Fruit fly (Drosophila melanogaster) whole organism, adult: Measurements from ENCODE around the gene CG4658.
A peak's percentile ranks its signal among the peaks of the same experiment; 100 is the strongest.

Source experiments
- CG14711 ChIP-seq: fragments of 200-800 bp; sonication (Bioruptor generic); optimal IDR thresholded peaks from 2 replicates; lab custom pipeline; 2018; ENCODE audit warnings: missing biosample characterization, mild to moderate bottlenecking, missing genetic modification characterization, moderate library complexity
- CG33017 ChIP-seq: fragments of 200-800 bp; sonication (Bioruptor generic); optimal IDR thresholded peaks from 2 replicates; lab custom pipeline; 2018; ENCODE audit warnings: missing biosample characterization, mild to moderate bottlenecking, missing genetic modification characterization, moderate library complexity
- CG7101 ChIP-seq: fragments of 200-800 bp; sonication (Bioruptor generic); optimal IDR thresholded peaks from 2 replicates; lab custom pipeline; 2018; ENCODE audit warnings: missing biosample characterization, mild to moderate bottlenecking, missing genetic modification characterization, moderate library complexity
- Hr96 ChIP-seq: fragments of 200-800 bp; sonication (Bioruptor generic); optimal IDR thresholded peaks from 2 replicates; lab custom pipeline; 2016; ENCODE audit warnings: missing biosample characterization, missing genetic modification characterization
- Mnt ChIP-seq: fragments of 200-800 bp; sonication (Bioruptor generic); optimal IDR thresholded peaks from 2 replicates; lab custom pipeline; 2016; ENCODE audit warnings: missing biosample characterization, mild to moderate bottlenecking, missing genetic modification characterization
- cic ChIP-seq: fragments of 200-800 bp; sonication (Bioruptor generic); optimal IDR thresholded peaks from 2 replicates; lab custom pipeline; 2017; ENCODE audit warnings: missing biosample characterization, mild to moderate bottlenecking, missing genetic modification characterization, moderate library complexity
- pad ChIP-seq: fragments of 200-800 bp; sonication (Bioruptor generic); optimal IDR thresholded peaks from 3 replicates; lab custom pipeline; 2017; ENCODE audit warnings: missing biosample characterization, missing genetic modification characterization, mild to moderate bottlenecking, moderate library complexity, missing genetic modification reagents
- tj ChIP-seq: fragments of 200-800 bp; sonication (Bioruptor generic); optimal IDR thresholded peaks from 3 replicates; lab custom pipeline; 2017; ENCODE audit warnings: missing biosample characterization, mild to moderate bottlenecking, missing genetic modification characterization, moderate library complexity

DNA sequence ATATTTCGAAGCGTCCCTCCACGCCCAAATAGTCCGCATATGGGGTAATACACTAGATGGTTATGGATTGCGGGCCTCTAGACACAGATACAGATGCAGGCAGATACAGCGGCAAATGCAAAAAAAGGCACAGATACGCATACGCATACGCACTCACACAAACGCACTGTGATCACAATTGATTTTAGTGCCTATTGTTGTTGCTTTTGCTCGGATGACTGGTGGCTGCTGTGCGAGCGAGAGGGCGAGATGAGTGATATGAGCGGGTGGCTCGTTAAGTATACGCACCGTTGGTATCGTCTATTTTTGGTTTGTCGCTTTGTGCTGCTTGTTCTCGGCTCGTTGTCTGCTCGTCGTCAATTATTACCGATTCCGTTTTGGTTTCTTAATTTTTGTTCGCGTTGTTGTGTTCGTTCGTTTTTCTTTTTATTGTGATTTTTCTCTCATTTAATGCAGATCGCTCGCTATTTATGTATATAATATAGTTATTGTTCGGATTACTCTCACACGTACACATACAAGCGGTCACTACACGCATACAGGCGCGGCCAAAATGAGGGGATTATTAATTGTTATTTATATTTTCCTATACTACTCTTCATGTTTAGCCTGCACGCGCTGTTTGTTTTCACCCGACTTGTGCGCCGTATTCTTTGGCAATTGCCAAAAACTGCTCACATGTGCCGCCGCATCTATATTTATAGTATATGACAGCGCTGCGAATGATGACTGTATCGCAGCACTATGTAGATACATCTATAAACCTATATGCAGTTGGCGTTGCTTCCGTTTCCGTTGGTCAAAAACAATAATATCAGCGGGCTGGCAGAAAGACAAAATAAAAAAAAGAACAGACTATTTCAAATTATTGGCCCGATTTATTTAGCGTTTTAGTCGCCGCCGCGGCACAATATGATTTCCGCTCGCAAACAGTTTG, 49.3 kb upstream of the CG4658 start:
- TF ChIP-seq Hr96 (GFP tag; lab: Kevin White, UChicago) (no peak), pad (GFP tag; lab: Kevin White, UChicago) (no peak), CG7101 (tag; lab: Kevin White, UChicago) (no peak), cic (GFP tag; lab: Kevin White, UChicago) (peak; percentile 18), Mnt (peak; percentile 35), tj (GFP tag; lab: Kevin White, UChicago) (no peak), CG33017 (tag; lab: Kevin White, UChicago) (no peak), CG14711 (no peak)
